Fruit fly (Drosophila melanogaster) S2 (cell line): Measurements from ENCODE around the gene Roc1b.

Experiments
- CG8478 ChIP-seq: fragments of >200 bp; optimal IDR thresholded peaks from 2 replicates; lab custom pipeline; 2018
- CTCF ChIP-seq, 2 experiments: fragments of >200 bp; optimal IDR thresholded peaks; 2 replicates each; lab custom pipeline; 2018

The Roc1b gene

dm6 chr3L:357681-358080 is at the start of gene Roc1b:
Gene Roc1b (plus strand): TSS chr3L:357981.
- TF ChIP-seq CG8478 (lab: Kevin White, UChicago) (no peak), CTCF (optimal IDR thresholded peaks at IDR 0.05; lab: Kevin White, UChicago) (no peak)

dm6 chr3L:311607-312006 is 46.2 kb upstream of the Roc1b start:
- no peak for TF ChIP-seq CTCF (optimal IDR thresholded peaks at IDR 0.05; lab: Kevin White, UChicago)
- no peak for TF ChIP-seq CG8478 (lab: Kevin White, UChicago)

DNA sequence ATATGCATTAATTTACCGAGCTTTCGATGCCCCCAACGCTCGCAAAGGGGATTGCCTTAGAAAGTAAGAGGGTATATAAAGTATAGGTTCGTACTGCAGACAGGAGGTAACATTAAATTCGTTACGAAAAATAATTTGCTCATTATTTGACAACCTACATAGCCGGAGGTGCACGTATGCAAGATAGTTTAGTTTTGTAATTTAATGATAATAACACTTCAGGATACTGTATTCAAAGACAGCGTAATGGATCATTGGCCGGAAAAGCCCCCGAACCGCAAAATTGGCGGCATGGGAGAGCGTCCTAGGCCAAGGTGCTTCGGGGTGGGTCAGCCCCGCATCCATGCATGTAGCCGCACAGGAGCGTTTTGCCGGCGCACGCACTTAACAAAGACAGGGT is 45.5 kb upstream of the Roc1b start:
- TF ChIP-seq CG8478 (lab: Kevin White, UChicago) (no peak), CTCF (optimal IDR thresholded peaks at IDR 0.05; lab: Kevin White, UChicago) (no peak)

- TF ChIP-seq CG8478 (lab: Kevin White, UChicago), result no peak
- no peak for TF ChIP-seq CTCF (optimal IDR thresholded peaks at IDR 0.05; lab: Kevin White, UChicago)
These were observed 42.6 kb upstream of the Roc1b start for dm6 chr3L:315140-315539.

DNA sequence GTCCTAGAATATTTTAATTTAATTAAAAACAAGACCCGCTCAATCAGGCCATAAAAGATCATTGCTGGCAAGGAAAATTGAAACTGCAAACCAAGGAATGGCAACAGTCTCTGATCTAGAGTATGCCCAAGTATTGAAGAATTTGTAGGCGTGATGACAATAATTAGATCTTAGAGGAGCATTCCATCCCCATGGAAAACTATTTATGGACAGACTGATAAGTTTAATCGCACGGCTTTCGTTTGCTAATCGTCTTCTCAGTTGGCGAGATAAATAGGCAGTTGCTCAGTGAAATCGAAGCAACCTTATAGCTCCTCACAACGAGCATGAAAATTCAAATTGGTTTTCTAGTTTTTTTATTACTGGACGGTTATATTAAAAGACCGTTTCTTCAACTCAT is 41.0 kb upstream of the Roc1b start, which contains the start of gene ddbt:
Gene ddbt, plus strand, starts transcription at position 301 of the 400 bp plus-strand sequence.
- TF ChIP-seq CTCF (optimal IDR thresholded peaks at IDR 0.05; lab: Kevin White, UChicago) (no peak), CG8478 (lab: Kevin White, UChicago) (no peak)

DNA sequence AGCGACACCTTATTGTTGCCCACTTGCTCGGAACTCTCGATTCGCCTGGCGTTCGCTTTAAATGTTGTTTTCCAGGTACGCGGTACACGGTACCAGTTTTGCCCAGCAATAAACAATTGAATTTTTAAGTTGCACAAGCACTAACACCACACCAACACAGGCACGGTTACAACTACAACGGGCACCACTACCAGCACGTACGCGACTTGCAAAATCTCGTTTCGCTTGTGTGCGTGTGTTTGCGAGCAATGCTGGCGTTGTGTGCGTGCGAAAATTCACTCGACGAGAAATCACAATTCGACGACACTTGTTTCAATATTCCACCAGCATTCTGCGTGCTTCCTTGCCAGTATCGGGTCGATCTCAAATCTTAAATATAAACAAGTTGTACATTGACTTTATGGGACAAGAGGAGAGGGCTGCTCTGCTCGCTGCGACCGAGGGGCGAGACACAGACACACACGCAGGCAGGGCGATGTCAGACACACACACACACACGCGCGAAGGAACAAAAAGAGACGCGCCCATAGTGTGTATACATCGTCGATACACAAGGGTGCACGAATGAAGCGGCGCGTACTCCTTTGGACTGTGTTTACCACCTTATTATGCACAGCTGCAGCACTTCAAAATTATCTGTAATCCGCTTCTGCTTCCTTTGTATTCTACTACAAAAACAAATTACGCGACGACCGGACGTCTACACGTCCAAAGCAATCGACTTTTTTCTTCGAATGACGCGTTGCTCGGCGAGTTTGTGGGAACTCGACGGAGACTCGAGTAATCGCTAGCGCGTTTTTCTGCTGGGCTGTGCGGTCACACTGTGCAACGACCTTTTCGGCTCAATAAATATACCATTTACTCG is 38.4 kb upstream of the Roc1b start, which contains the start of gene fwd:
Gene fwd, minus strand, starts transcription at position 740 of the 865 bp plus-strand sequence.
- peak; percentile 10 for TF ChIP-seq CG8478 (lab: Kevin White, UChicago)
- peak; percentile 19 to 41 for TF ChIP-seq CTCF (optimal IDR thresholded peaks at IDR 0.05; lab: Kevin White, UChicago)

dm6 chr3L:320010-320337 is 37.8 kb upstream of the Roc1b start:
- TF ChIP-seq CTCF (optimal IDR thresholded peaks at IDR 0.05; lab: Kevin White, UChicago) (no peak), CG8478 (lab: Kevin White, UChicago) (no peak)

DNA sequence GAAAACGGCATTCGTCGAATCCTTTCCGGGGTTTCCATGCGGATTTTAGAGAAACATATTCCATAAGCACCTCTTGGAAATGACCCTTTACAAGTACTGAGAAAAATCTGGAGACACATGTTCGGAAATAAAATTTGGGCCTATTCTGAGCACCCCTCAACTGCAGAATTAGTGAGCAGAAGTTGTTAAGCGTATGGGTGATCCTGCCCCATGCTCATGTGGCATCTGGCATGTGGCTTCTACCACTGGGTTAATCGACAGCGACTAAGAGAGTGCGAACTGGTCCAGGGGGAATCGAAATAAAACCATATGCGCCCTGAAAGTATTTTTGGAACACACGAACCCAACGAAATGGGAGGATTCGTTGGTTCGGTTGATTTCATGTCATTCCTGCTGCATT is 37.0 kb upstream of the Roc1b start:
- TF ChIP-seq CG8478 (lab: Kevin White, UChicago), result no peak
- TF ChIP-seq CTCF (optimal IDR thresholded peaks at IDR 0.05; lab: Kevin White, UChicago), result no peak

DNA sequence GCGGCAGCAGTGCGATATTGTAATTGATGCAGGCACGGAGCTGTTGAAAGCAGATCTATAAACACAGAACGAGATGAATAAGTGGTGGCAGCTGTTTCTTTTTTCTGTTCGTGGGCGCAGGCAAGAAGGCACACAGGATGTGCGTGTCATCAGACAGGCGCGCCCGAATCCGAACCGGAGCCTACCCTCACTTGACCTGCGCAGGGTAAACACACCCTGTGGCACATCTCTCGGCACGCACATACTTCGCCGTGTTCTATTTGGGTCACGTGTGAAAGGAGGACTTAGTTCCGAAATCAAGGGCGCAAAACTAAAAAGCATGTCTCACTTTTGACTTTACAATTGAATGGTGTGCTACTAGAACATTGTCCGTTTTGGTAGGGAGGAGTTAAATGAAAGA is 36.3 kb upstream of the Roc1b start:
- no peak for TF ChIP-seq CTCF (optimal IDR thresholded peaks at IDR 0.05; lab: Kevin White, UChicago)
- TF ChIP-seq CG8478 (lab: Kevin White, UChicago), result no peak

DNA sequence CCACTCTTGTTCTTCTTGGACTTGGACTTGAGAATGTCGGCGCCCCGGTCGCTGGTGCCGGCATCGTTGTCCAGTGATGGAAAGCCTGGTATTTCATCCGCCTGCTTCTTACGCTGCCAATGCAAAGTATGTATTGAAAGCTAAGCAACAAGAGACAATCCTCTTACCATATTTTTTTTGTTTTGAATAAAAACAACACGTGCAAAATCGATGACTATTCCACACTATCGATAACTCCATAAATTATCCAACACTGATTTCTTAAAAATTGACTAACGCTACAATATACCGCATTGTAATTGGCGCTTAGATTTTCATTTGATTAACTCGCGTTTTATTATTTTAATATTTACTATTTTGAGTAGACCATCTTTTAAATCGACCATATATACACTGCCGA is 33.3 kb upstream of the Roc1b start, which contains the start of gene CG32344:
Gene CG32344, minus strand, starts transcription at position 235 of the 400 bp plus-strand sequence.
- TF ChIP-seq CTCF (optimal IDR thresholded peaks at IDR 0.05; lab: Kevin White, UChicago), result no peak
- no peak for TF ChIP-seq CG8478 (lab: Kevin White, UChicago)

dm6 chr3L:327833-328232 is 29.9 kb upstream of the Roc1b start, which contains the start of the genes Atac3 and Ptpmeg:
Gene Atac3 (minus strand): TSS chr3L:327992.
Gene Ptpmeg (plus strand): TSS chr3L:328097.
- TF ChIP-seq CG8478 (lab: Kevin White, UChicago), result no peak
- no peak for TF ChIP-seq CTCF (optimal IDR thresholded peaks at IDR 0.05; lab: Kevin White, UChicago)

DNA sequence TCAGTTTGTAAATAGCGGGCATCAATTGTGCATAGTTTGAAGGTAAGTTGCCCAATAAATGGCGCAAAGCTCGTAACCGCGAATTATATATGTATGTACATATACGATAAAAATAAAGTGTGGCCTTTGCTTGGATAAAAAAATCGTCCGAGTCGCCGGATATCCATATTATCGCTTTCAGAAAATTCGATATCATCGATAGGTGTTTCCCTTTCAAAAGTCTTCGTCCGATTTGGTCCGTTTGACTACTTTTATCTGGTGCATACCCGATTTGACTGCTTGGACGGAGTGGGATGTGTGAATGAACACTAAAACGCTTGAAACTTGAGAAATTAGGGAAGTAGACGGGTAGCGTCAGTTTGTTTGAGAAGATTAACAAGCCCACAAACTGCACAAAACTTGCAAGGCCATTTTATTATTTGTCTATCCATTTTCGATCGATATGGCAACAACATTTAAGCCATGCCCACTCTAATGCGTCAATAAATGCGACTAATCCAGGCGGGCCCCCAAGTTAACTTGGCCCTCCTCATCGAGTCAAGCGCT is 28.6 kb upstream of the Roc1b start:
- TF ChIP-seq CG8478 (lab: Kevin White, UChicago), result no peak
- no peak for TF ChIP-seq CTCF (optimal IDR thresholded peaks at IDR 0.05; lab: Kevin White, UChicago)

DNA sequence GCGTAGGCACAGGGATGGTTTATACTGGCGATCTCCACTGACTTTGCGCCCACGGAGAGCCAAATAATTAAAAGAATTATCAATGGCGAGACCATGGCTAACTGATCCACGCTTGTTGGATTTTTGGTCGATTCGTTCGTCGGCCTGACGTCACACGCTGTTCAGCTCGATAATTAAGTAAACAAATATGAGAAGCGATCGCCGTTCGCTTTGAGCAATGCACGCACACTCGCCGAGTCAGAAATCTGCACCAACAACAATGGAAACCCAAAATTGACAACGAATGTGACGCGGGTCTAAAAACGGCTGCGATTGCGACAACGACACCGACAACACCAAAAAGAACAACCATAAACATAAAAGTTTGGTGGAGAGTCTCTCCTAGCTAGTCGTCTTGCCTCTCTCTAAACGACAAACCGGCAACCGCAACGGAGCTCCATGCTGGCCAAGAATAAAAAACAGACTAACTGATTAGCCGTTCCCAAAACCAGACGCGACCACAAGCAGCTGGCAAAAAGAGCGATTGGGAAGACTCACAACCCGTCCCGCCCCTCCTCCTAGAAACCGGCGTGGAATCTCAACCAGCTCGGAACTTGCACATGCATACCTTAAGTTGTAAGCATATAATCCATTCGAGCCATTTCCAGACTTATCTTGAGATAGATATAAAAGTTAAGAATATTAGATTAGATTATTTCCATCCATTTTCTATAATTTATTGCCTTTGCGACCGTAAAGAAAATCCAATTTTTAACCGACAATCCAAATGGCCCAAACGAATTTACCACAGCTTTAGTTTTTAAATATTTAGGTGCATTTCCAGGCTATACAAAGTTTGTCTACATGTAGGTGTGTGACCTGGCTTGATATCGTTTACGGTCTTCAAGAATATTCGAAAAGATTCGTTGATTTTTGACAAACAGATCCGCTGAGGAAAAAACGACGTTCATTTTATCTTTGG is 25.7 kb upstream of the Roc1b start, which contains the start of gene mthl9:
Gene mthl9, minus strand, starts transcription at position 468 of the 961 bp plus-strand sequence.
- TF ChIP-seq CG8478 (lab: Kevin White, UChicago) (no peak), CTCF (optimal IDR thresholded peaks at IDR 0.05; lab: Kevin White, UChicago) (peak in 1 of 2 experiments; percentile 50)

DNA sequence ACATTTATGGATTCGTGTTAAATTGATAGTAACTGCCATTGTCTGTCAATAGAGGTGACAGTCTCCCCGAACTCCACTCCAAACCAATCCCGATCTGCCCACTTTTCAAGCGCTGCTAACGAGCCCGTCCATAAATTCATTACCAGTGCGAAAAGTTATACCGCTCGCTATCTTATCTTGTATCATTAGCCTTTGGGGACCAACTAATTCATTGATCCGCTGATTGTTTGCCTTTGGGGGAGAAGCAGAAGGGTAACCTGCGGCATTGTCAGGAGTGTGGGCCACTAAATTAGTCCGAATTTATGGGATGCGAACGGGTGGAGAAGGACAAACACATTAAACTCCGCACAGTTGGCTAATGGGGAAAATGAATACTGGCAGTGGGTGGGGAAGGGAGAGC is 20.6 kb upstream of the Roc1b start:
- no peak for TF ChIP-seq CTCF (optimal IDR thresholded peaks at IDR 0.05; lab: Kevin White, UChicago)
- TF ChIP-seq CG8478 (lab: Kevin White, UChicago), result no peak
